Fruit fly (Drosophila melanogaster) whole organism, embryonic: ENCODE data around the gene AstA.

ENCODE experiments used
- Bdp1 ChIP-seq: fragments of 200-800 bp; sonication (Bioruptor generic); optimal IDR thresholded peaks from 3 replicates; lab custom pipeline; 2016; ENCODE audit warnings: missing biosample characterization, missing genetic modification characterization
- Bteb2 ChIP-seq: fragments of 200-800 bp; sonication (Bioruptor generic); optimal IDR thresholded peaks from 2 replicates; lab custom pipeline; 2016; ENCODE audit warnings: missing biosample characterization, missing genetic modification characterization
- CG10209 ChIP-seq: fragments of 200-800 bp; sonication (Bioruptor generic); optimal IDR thresholded peaks from 3 replicates; lab custom pipeline; 2017; ENCODE audit warnings: missing biosample characterization, mild to moderate bottlenecking, missing genetic modification characterization, missing genetic modification reagents
- CG10565 ChIP-seq: fragments of 200-800 bp; sonication (Bioruptor generic); optimal IDR thresholded peaks from 3 replicates; lab custom pipeline; 2016; ENCODE audit warnings: missing biosample characterization, mild to moderate bottlenecking, missing genetic modification characterization
- CG11085 ChIP-seq: fragments of 200-800 bp; sonication (Bioruptor generic); IDR thresholded peaks from 2 replicates; pipeline ENCODE4 v1.3.6; 2022; ENCODE audit warnings: missing biosample characterization, missing genetic modification characterization
- CG11560 ChIP-seq: fragments of 200-800 bp; sonication (Bioruptor generic); IDR thresholded peaks from 3 replicates; pipeline ENCODE4 v1.3.6; 2022; ENCODE audit warnings: missing biosample characterization, missing genetic modification characterization
- CG12219 ChIP-seq: fragments of 200-800 bp; sonication (Bioruptor generic); optimal IDR thresholded peaks from 3 replicates; lab custom pipeline; 2018; ENCODE audit warnings: missing biosample characterization, mild to moderate bottlenecking, missing genetic modification characterization
- CG12744 ChIP-seq: fragments of 200-800 bp; sonication (Bioruptor generic); optimal IDR thresholded peaks from 2 replicates; lab custom pipeline; 2016; ENCODE audit warnings: missing biosample characterization, missing genetic modification characterization
- CG14014 ChIP-seq: fragments of 200-800 bp; sonication (Bioruptor generic); IDR thresholded peaks from 2 replicates; pipeline ENCODE4 v1.3.6; 2022; ENCODE audit warnings: missing biosample characterization, missing genetic modification characterization
- CG15269 ChIP-seq: fragments of 200-800 bp; sonication (Bioruptor generic); optimal IDR thresholded peaks from 2 replicates; lab custom pipeline; 2018; ENCODE audit warnings: missing biosample characterization, mild to moderate bottlenecking, missing genetic modification characterization, moderate library complexity
- CG1529 ChIP-seq: fragments of 200-800 bp; sonication (Bioruptor generic); optimal IDR thresholded peaks from 3 replicates; lab custom pipeline; 2018; ENCODE audit warnings: missing biosample characterization, missing genetic modification characterization
- CG1603 ChIP-seq: fragments of 200-800 bp; sonication (Bioruptor generic); optimal IDR thresholded peaks from 2 replicates; lab custom pipeline; 2019; ENCODE audit warnings: missing biosample characterization, mild to moderate bottlenecking, missing genetic modification characterization, moderate library complexity
- CG17568 ChIP-seq: fragments of 200-800 bp; sonication (Bioruptor generic); optimal IDR thresholded peaks from 2 replicates; lab custom pipeline; 2018; ENCODE audit warnings: missing biosample characterization, mild to moderate bottlenecking, missing genetic modification characterization, moderate library complexity
- CG17802 ChIP-seq: fragments of 200-800 bp; sonication (Bioruptor generic); optimal IDR thresholded peaks from 2 replicates; lab custom pipeline; 2018; ENCODE audit warnings: missing biosample characterization, mild to moderate bottlenecking, missing genetic modification characterization, moderate library complexity
- CG2116 ChIP-seq: fragments of 200-800 bp; sonication (Bioruptor generic); optimal IDR thresholded peaks from 3 replicates; lab custom pipeline; 2018; ENCODE audit warnings: missing biosample characterization, mild to moderate bottlenecking, missing genetic modification characterization
- CG2120 ChIP-seq: fragments of 200-800 bp; sonication (Bioruptor generic); optimal IDR thresholded peaks from 3 replicates; lab custom pipeline; 2016; ENCODE audit warnings: missing biosample characterization, missing genetic modification characterization
- CG2875 ChIP-seq: fragments of 200-800 bp; sonication (Bioruptor generic); optimal IDR thresholded peaks from 2 replicates; lab custom pipeline; 2017; ENCODE audit warnings: missing biosample characterization, mild to moderate bottlenecking, missing genetic modification characterization, missing genetic modification reagents
- CG30403 ChIP-seq: fragments of 200-800 bp; sonication (Bioruptor generic); optimal IDR thresholded peaks from 3 replicates; lab custom pipeline; 2016; ENCODE audit warnings: missing biosample characterization, missing genetic modification characterization
- CG4404 ChIP-seq: fragments of 200-800 bp; sonication (Bioruptor generic); IDR thresholded peaks from 2 replicates; pipeline ENCODE4 v1.3.6; 2022; ENCODE audit warnings: missing biosample characterization, missing genetic modification characterization
- CG7372 ChIP-seq: fragments of 200-800 bp; sonication (Bioruptor generic); IDR thresholded peaks from 2 replicates; pipeline ENCODE4 v1.3.6; 2022; ENCODE audit warnings: missing biosample characterization, missing genetic modification characterization
- CG8944 ChIP-seq: fragments of 200-800 bp; sonication (Bioruptor generic); optimal IDR thresholded peaks from 3 replicates; lab custom pipeline; 2016; ENCODE audit warnings: missing biosample characterization, missing genetic modification characterization
- CTCF ChIP-seq: fragments of 200-800 bp; sonication (Bioruptor generic); optimal IDR thresholded peaks from 2 replicates; lab custom pipeline; 2017; ENCODE audit warnings: missing biosample characterization, mild to moderate bottlenecking, missing genetic modification characterization, moderate library complexity
- Fer2 ChIP-seq: fragments of 200-800 bp; sonication (Bioruptor generic); optimal IDR thresholded peaks from 2 replicates; lab custom pipeline; 2018; ENCODE audit warnings: missing biosample characterization, mild to moderate bottlenecking, missing genetic modification characterization, moderate library complexity
- HmgZ ChIP-seq: fragments of 200-800 bp; sonication (Bioruptor generic); optimal IDR thresholded peaks from 2 replicates; lab custom pipeline; 2018; ENCODE audit warnings: missing biosample characterization, mild to moderate bottlenecking, missing genetic modification characterization
- Hmr ChIP-seq: fragments of 200-800 bp; sonication (Bioruptor generic); optimal IDR thresholded peaks from 3 replicates; lab custom pipeline; 2017; ENCODE audit warnings: mild to moderate bottlenecking, missing biosample characterization, missing genetic modification reagents, missing genetic modification characterization
- Hmx ChIP-seq: fragments of 200-800 bp; sonication (Bioruptor generic); optimal IDR thresholded peaks from 2 replicates; lab custom pipeline; 2016; ENCODE audit warnings: missing biosample characterization, missing genetic modification characterization
- Neu2 ChIP-seq: fragments of 200-800 bp; sonication (Bioruptor generic); optimal IDR thresholded peaks from 3 replicates; lab custom pipeline; 2016; ENCODE audit warnings: missing biosample characterization, missing genetic modification characterization, borderline replicate concordance
- Nf-YB ChIP-seq: fragments of 200-800 bp; sonication (Bioruptor generic); optimal IDR thresholded peaks from 3 replicates; lab custom pipeline; 2019; ENCODE audit warnings: missing biosample characterization, mild to moderate bottlenecking, missing genetic modification characterization, moderate library complexity
- Poxn ChIP-seq: fragments of 200-800 bp; sonication (Bioruptor generic); IDR thresholded peaks from 2 replicates; pipeline ENCODE4 v1.3.6; 2022; ENCODE audit warnings: missing biosample characterization, missing genetic modification characterization
- Rfx ChIP-seq: fragments of 200-800 bp; sonication (Bioruptor generic); IDR thresholded peaks from 2 replicates; pipeline ENCODE4 v1.3.6; 2022; ENCODE audit warnings: missing biosample characterization, missing genetic modification characterization
- Six4 ChIP-seq: fragments of 200-800 bp; sonication (Bioruptor generic); optimal IDR thresholded peaks from 2 replicates; lab custom pipeline; 2016; ENCODE audit warnings: missing biosample characterization, missing genetic modification characterization
- Sry-δ ChIP-seq: fragments of 200-800 bp; sonication (Bioruptor generic); optimal IDR thresholded peaks from 2 replicates; lab custom pipeline; 2016; ENCODE audit warnings: missing biosample characterization, missing genetic modification characterization
- chn ChIP-seq: fragments of 200-800 bp; sonication (Bioruptor generic); optimal IDR thresholded peaks from 2 replicates; lab custom pipeline; 2016; ENCODE audit warnings: missing biosample characterization, missing genetic modification characterization
- danr ChIP-seq: fragments of 200-800 bp; sonication (Bioruptor generic); IDR thresholded peaks from 2 replicates; pipeline ENCODE4 v1.3.6; 2022; ENCODE audit warnings: missing biosample characterization, missing genetic modification characterization
- dati ChIP-seq: fragments of 200-800 bp; sonication (Bioruptor generic); IDR thresholded peaks from 2 replicates; pipeline ENCODE4 v1.3.6; 2022; ENCODE audit warnings: missing biosample characterization, missing genetic modification characterization
- dmrt99B ChIP-seq: fragments of 200-800 bp; sonication (Bioruptor generic); optimal IDR thresholded peaks from 2 replicates; lab custom pipeline; 2018; ENCODE audit warnings: missing biosample characterization, mild to moderate bottlenecking, missing genetic modification characterization, moderate library complexity
- gsb ChIP-seq: fragments of 200-800 bp; sonication (Bioruptor generic); IDR thresholded peaks from 2 replicates; pipeline ENCODE4 v1.3.6; 2022; ENCODE audit warnings: missing biosample characterization, missing genetic modification characterization
- hth ChIP-seq: fragments of >200 bp; optimal IDR thresholded peaks from 2 replicates; lab custom pipeline; 2017; ENCODE audit warnings: inconsistent platforms
- jumu ChIP-seq: fragments of 200-800 bp; sonication (Bioruptor generic); optimal IDR thresholded peaks from 3 replicates; lab custom pipeline; 2016; ENCODE audit warnings: missing biosample characterization, missing genetic modification characterization
- kah ChIP-seq: fragments of 200-800 bp; sonication (Bioruptor generic); optimal IDR thresholded peaks from 2 replicates; lab custom pipeline; 2018; ENCODE audit warnings: missing biosample characterization, mild to moderate bottlenecking, missing genetic modification characterization
- mld ChIP-seq: fragments of 200-800 bp; sonication (Bioruptor generic); IDR thresholded peaks from 3 replicates; pipeline ENCODE4 v1.3.6; 2022; ENCODE audit warnings: missing biosample characterization, missing genetic modification characterization; ENCODE audit not compliant: partially characterized antibody
- pfk ChIP-seq: fragments of 200-800 bp; sonication (Bioruptor generic); optimal IDR thresholded peaks from 2 replicates; lab custom pipeline; 2018; ENCODE audit warnings: missing biosample characterization, mild to moderate bottlenecking, missing genetic modification characterization, moderate library complexity
- pho ChIP-seq: fragments of 200-800 bp; sonication (Bioruptor generic); optimal IDR thresholded peaks from 2 replicates; lab custom pipeline; 2016; ENCODE audit warnings: missing biosample characterization, missing genetic modification characterization
- pzg ChIP-seq: fragments of 200-800 bp; sonication (Bioruptor generic); optimal IDR thresholded peaks from 3 replicates; lab custom pipeline; 2018; ENCODE audit warnings: missing biosample characterization, mild to moderate bottlenecking, missing genetic modification characterization, moderate library complexity
- schlank ChIP-seq: fragments of 200-800 bp; sonication (Bioruptor generic); optimal IDR thresholded peaks from 2 replicates; lab custom pipeline; 2018; ENCODE audit warnings: missing biosample characterization, mild to moderate bottlenecking, missing genetic modification characterization
- sim ChIP-seq: fragments of 200-800 bp; sonication (Bioruptor generic); IDR thresholded peaks from 2 replicates; pipeline ENCODE4 v1.3.6; 2022; ENCODE audit warnings: missing biosample characterization, missing genetic modification characterization
- sisA ChIP-seq: fragments of 200-800 bp; sonication (Bioruptor generic); IDR thresholded peaks from 2 replicates; pipeline ENCODE4 v1.3.6; 2022; ENCODE audit warnings: missing biosample characterization, missing genetic modification characterization
- tin ChIP-seq: fragments of 200-800 bp; sonication (Bioruptor generic); optimal IDR thresholded peaks from 3 replicates; lab custom pipeline; 2016; ENCODE audit warnings: missing biosample characterization, missing genetic modification characterization
- usp ChIP-seq: fragments of >200 bp; optimal IDR thresholded peaks from 2 replicates; lab custom pipeline; 2017; ENCODE audit warnings: missing biosample characterization, missing genetic modification characterization
- vnd ChIP-seq: fragments of 200-800 bp; sonication (Bioruptor generic); IDR thresholded peaks from 3 replicates; pipeline ENCODE4 v1.3.6; 2022; ENCODE audit warnings: missing biosample characterization, missing genetic modification characterization; ENCODE audit not compliant: partially characterized antibody

The AstA gene

DNA sequence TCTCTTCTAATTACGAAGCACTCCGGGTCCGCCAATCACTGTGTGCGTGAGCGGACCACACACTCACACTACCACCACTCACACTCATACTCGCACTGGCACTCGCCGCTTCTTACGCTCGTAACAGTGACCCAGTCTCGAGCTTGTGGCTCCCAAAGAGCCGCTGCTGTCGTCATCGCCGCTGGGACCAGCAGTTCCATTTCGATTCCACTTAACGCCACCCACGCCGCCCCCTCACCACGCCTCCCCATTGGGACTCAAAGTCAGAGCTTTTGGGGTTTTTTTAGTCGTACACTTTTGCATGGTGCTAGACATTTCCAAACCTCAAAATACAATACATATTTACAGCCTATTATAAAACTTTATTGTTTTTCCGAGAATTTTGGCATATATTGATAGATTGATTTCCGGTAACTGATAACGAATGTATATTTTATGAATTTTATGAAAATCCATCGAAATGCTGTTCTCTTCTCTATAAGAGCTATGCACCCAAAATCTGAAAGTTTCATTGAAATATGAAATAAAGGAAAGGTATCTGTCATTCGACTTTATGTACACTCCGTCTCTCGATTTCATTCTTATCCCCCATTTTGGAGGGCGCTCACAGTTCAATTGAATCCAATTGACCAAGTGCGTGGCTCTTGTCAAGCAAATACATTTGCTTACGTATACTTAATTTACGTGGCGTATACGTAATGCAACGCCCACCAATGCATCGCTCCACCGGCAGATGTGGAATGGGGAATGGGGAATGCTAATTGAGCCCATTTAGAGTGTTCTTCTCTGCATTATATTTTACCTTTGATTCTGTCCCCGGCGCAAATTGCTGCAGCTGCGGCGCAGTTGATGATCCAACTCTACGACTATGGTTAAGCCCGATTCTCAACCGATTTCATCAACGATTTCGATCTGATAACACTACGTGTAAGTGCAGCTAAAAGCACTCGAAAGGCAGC is 6.7 kb upstream of the AstA start, which contains the start of gene CG42331 (continued):
- peak; percentile 30 for TF ChIP-seq CG7372 (GFP tag; lab: Robert Waterston, UW)
- peak; percentile 78 for TF ChIP-seq CG2120
- TF ChIP-seq CG17568 (GFP tag; lab: Kevin White, UChicago): peak; percentile 8
- TF ChIP-seq CG8944 (GFP tag; lab: Kevin White, UChicago): no peak
- TF ChIP-seq CG10565: no peak
- TF ChIP-seq CG10209 (GFP tag; lab: Kevin White, UChicago): peak; percentile 54
- no peak for TF ChIP-seq CG4404
- TF ChIP-seq tin (GFP tag; lab: Kevin White, UChicago): peak; percentile 2
- peak; percentile 43 for TF ChIP-seq jumu (GFP tag; lab: Kevin White, UChicago)
- peak; percentile 42 for TF ChIP-seq CG2875
- no peak for TF ChIP-seq CG17802 (tag; lab: Kevin White, UChicago)
- peak; percentile 11 for TF ChIP-seq Six4
- TF ChIP-seq Hmx (GFP tag; lab: Kevin White, UChicago): no peak
- no peak for TF ChIP-seq CG11085 (GFP tag; lab: Robert Waterston, UW)
- TF ChIP-seq Poxn: no peak
- no peak for TF ChIP-seq chn (GFP tag; lab: Kevin White, UChicago)
- peak; percentile 23 for TF ChIP-seq CG2116 (GFP tag; lab: Kevin White, UChicago)
- TF ChIP-seq CG12219 (GFP tag; lab: Kevin White, UChicago): peak; percentile 29
- no peak for TF ChIP-seq Fer2 (tag; lab: Kevin White, UChicago)
- no peak for TF ChIP-seq sim (GFP tag; lab: Robert Waterston, UW)
- TF ChIP-seq CG11560 (tag; lab: Robert Waterston, UW): no peak
- TF ChIP-seq CG15269 (tag; lab: Kevin White, UChicago): peak; percentile 71
- no peak for TF ChIP-seq gsb (GFP tag; lab: Robert Waterston, UW)
- TF ChIP-seq Bteb2 (GFP tag; lab: Kevin White, UChicago): peak; percentile 51
- peak; percentile 51 for TF ChIP-seq sisA
- peak; percentile 29 for TF ChIP-seq Nf-YB (GFP tag; lab: Kevin White, UChicago)
- TF ChIP-seq schlank: no peak
- TF ChIP-seq CTCF: no peak
- no peak for TF ChIP-seq pfk
- TF ChIP-seq pho: peak; percentile 50
- TF ChIP-seq CG1529: no peak
- TF ChIP-seq Hmr: peak; percentile 81
- no peak for TF ChIP-seq vnd
- no peak for TF ChIP-seq kah (GFP tag; lab: Kevin White, UChicago)
- TF ChIP-seq usp (GFP tag; lab: Kevin White, UChicago): no peak
- TF ChIP-seq hth (lab: Kevin White, UChicago): no peak
- no peak for TF ChIP-seq Bdp1 (GFP tag; lab: Kevin White, UChicago)
- no peak for TF ChIP-seq pzg (GFP tag; lab: Kevin White, UChicago)
- TF ChIP-seq CG14014 (GFP tag; lab: Robert Waterston, UW): no peak
- TF ChIP-seq dati: no peak
- peak; percentile 84 for TF ChIP-seq dmrt99B (tag; lab: Kevin White, UChicago)
- no peak for TF ChIP-seq Neu2 (GFP tag; lab: Kevin White, UChicago)
- TF ChIP-seq danr (GFP tag; lab: Robert Waterston, UW): no peak
- TF ChIP-seq HmgZ: peak; percentile 54
- TF ChIP-seq Sry-δ (GFP tag; lab: Kevin White, UChicago): no peak
- TF ChIP-seq CG1603 (tag; lab: Kevin White, UChicago): peak; percentile 45
- TF ChIP-seq CG30403 (GFP tag; lab: Kevin White, UChicago): peak; percentile 81
- TF ChIP-seq CG12744 (GFP tag; lab: Kevin White, UChicago): peak; percentile 11
- TF ChIP-seq Rfx (GFP tag; lab: Robert Waterston, UW): peak; percentile 53; the same call in 1 of the 2 replicates
- TF ChIP-seq mld: no peak
